Worm (Caenorhabditis elegans): ENCODE results near the gene ZK180.8.

DNA sequence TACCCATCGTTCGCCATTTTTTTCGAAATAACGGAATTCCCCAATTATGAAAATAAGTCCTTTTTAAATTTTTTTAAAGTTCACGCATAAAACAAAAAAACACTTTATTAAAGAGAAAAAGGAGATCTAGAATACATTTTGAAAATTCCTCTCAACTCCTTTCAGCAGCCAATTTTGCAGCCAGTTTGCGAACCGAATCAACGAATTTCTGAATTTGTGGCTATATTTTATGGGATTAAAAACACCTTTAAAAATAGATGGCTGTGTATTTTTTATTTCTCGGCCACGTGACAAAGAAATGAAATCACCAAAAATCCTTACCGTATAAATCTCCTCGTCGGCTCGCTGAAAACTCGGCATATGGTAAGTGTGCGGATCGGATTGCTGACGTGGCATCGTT is 31.5 kb downstream of the ZK180.8 start, which contains the start of gene M01H9.10:
- no peak for TF ChIP-seq F13H6.1 (tag; optimal IDR thresholded peaks at IDR 0.05)
- TF ChIP-seq nhr-237 (tag; optimal IDR thresholded peaks at IDR 0.05): no peak
- TF ChIP-seq zag-1 (tag; optimal IDR thresholded peaks at IDR 0.05): no peak
- TF ChIP-seq ceh-82 (tag; optimal IDR thresholded peaks at IDR 0.05): no peak
- no peak for TF ChIP-seq unc-62 (GFP tag; optimal IDR thresholded peaks at IDR 0.05)
- TF ChIP-seq blmp-1 (tag; optimal IDR thresholded peaks at IDR 0.05; ENCODE audit: insufficient read depth): no peak
- no peak for TF ChIP-seq aly-2 (tag; optimal IDR thresholded peaks at IDR 0.05)
- no peak for TF ChIP-seq nhr-77 (tag; optimal IDR thresholded peaks at IDR 0.05)
- no peak for TF ChIP-seq mbf-1 (tag; optimal IDR thresholded peaks at IDR 0.05)

Data from whole organism, L2 larva.